Worm (Caenorhabditis elegans): Measurements from ENCODE around the gene R02E4.2.

DNA sequence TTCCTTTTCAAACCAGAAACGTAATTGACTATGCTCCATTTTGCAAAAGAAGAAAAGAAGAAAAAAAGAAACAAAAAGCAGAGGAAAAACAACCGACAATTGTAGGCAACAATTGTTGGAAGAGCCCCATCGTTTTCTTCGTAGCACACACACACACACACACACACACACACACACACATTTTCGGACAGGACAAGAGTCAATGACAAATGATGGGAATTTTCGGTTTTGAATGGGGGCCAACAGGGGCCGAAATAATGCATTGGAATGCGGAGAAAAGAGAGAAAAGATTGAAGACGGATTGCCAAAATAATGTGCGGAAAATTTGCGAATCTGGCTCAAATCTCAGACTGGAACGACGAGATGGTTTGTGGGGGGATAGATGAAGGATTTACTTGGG is 47.5 kb downstream of the R02E4.2 start:
- TF ChIP-seq nhr-11 (tag; optimal IDR thresholded peaks at IDR 0.05) (no peak), ZK546.5 (tag; optimal IDR thresholded peaks at IDR 0.05) (no peak), skn-1 (tag; optimal IDR thresholded peaks at IDR 0.05) (no peak), sea-2 (GFP tag; optimal IDR thresholded peaks at IDR 0.05) (no peak)

All from whole organism, L3 larva.